Fruit fly (Drosophila melanogaster): ENCODE data around the gene Zip99C.

Gene Zip99C

DNA sequence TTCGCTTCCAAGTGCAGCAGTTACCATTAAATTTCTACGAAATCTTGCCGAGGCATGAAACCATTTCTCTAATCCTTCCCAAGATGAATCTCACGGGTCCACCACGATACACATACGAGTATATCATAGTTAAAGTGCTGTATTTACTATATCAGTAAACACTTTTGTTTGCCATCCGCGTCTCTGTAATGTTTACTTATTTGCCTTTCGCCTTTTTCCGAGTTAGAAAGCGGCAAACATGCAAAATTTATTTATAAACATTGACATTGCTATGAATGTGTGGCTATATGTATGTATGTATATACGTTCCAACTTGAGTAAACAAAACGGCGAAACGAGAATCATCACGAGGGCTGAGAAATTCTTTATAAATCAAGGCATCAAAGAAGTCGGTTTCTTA lies 37.8 kb downstream of the Zip99C start (continued):
- TF ChIP-seq CG6254 (GFP tag; optimal IDR thresholded peaks at IDR 0.05) (peak; percentile 66), psq (GFP tag; optimal IDR thresholded peaks at IDR 0.05) (no peak), usp (GFP tag; optimal IDR thresholded peaks at IDR 0.05) (no peak), YL-1 (GFP tag; optimal IDR thresholded peaks at IDR 0.05) (no peak), CG17359 (tag; optimal IDR thresholded peaks at IDR 0.05) (no peak), Pdp1 (GFP tag; optimal IDR thresholded peaks at IDR 0.05) (no peak), hkb (optimal IDR thresholded peaks at IDR 0.05) (no peak), hkb (GFP tag; IDR thresholded peaks at IDR 0.05) (0 out of 2 replicates have a peak, but pooled peaks have one; percentile 16), Sin3A (optimal IDR thresholded peaks at IDR 0.05) (no peak), Hmx (GFP tag; optimal IDR thresholded peaks at IDR 0.05) (no peak), CG9215 (GFP tag; IDR thresholded peaks at IDR 0.05) (no peak), lilli (GFP tag; optimal IDR thresholded peaks at IDR 0.05) (no peak), B-H2 (GFP tag; optimal IDR thresholded peaks at IDR 0.05) (no peak), CG12236 (GFP tag; optimal IDR thresholded peaks at IDR 0.05) (no peak), CG17802 (tag; optimal IDR thresholded peaks at IDR 0.05) (no peak), grn (GFP tag; optimal IDR thresholded peaks at IDR 0.05) (no peak), Usf (GFP tag; optimal IDR thresholded peaks at IDR 0.05) (no peak), CG15479 (GFP tag; optimal IDR thresholded peaks at IDR 0.05) (peak; percentile 55), CG14710 (tag; optimal IDR thresholded peaks at IDR 0.05) (peak; percentile 82), CG12744 (GFP tag; optimal IDR thresholded peaks at IDR 0.05) (no peak), esg (GFP tag; conservative IDR thresholded peaks at IDR 0.05) (no peak), CG7963 (GFP tag; IDR thresholded peaks at IDR 0.05; ENCODE audit: partially characterized antibody) (no peak), Xbp1 (GFP tag; optimal IDR thresholded peaks at IDR 0.05) (no peak), CG18476 (GFP tag; optimal IDR thresholded peaks at IDR 0.05) (no peak), Chrac-16 (GFP tag; optimal IDR thresholded peaks at IDR 0.05) (no peak), CG18011 (GFP tag; optimal IDR thresholded peaks at IDR 0.05) (no peak), mld (GFP tag; IDR thresholded peaks at IDR 0.05; ENCODE audit: partially characterized antibody) (no peak), CG17328 (GFP tag; IDR thresholded peaks at IDR 0.05) (no peak), CG6683 (GFP tag; optimal IDR thresholded peaks at IDR 0.05) (no peak), wdn (GFP tag; IDR thresholded peaks at IDR 0.05) (no peak), CG8765 (GFP tag; IDR thresholded peaks at IDR 0.05) (no peak), CG17912 (GFP tag; optimal IDR thresholded peaks at IDR 0.05) (no peak), mirr (GFP tag; optimal IDR thresholded peaks at IDR 0.05) (no peak), Dad (GFP tag; optimal IDR thresholded peaks at IDR 0.05) (no peak), NFAT (GFP tag; IDR thresholded peaks at IDR 0.05) (no peak), Kr (GFP tag; optimal IDR thresholded peaks at IDR 0.05) (peak; percentile 88), CG31224 (GFP tag; IDR thresholded peaks at IDR 0.05) (no peak), unpg (GFP tag; optimal IDR thresholded peaks at IDR 0.05) (no peak), kay (GFP tag; optimal IDR thresholded peaks at IDR 0.05) (no peak), CG3065 (GFP tag; optimal IDR thresholded peaks at IDR 0.05) (no peak), tup (GFP tag; optimal IDR thresholded peaks at IDR 0.05) (no peak), Lhr (GFP tag; optimal IDR thresholded peaks at IDR 0.05) (no peak), CG10366 (GFP tag; IDR thresholded peaks at IDR 0.05) (no peak), twi (tag; optimal IDR thresholded peaks at IDR 0.05) (no peak), CG10267 (tag; optimal IDR thresholded peaks at IDR 0.05) (peak; percentile 48), CG4820 (GFP tag; optimal IDR thresholded peaks at IDR 0.05) (no peak), CG34376 (GFP tag; optimal IDR thresholded peaks at IDR 0.05) (no peak), CG6791 (GFP tag; IDR thresholded peaks at IDR 0.05; ENCODE audit: partially characterized antibody) (no peak), Sry-δ (GFP tag; optimal IDR thresholded peaks at IDR 0.05) (no peak), pita (GFP tag; optimal IDR thresholded peaks at IDR 0.05) (no peak), TFAM (GFP tag; optimal IDR thresholded peaks at IDR 0.05) (peak; percentile 50), stc (GFP tag; IDR thresholded peaks at IDR 0.05) (no peak)

Data from whole organism, embryonic.